Worm (Caenorhabditis elegans): ENCODE data around the gene H25P19.1.

H25P19.1 gene

ce11 chrV:723895-724352 lies 36.4 kb downstream of the H25P19.1 start, which contains the start of gene fbxb-72 (continued):
- TF ChIP-seq let-607 (tag; optimal IDR thresholded peaks at IDR 0.05) (no peak), nfyb-1 (GFP tag; IDR thresholded peaks at IDR 0.05) (peak; percentile 88), fkh-3 (tag; optimal IDR thresholded peaks at IDR 0.05) (no peak), atf-7 (tag; optimal IDR thresholded peaks at IDR 0.05) (peak; percentile 66), nfya-1 (tag; optimal IDR thresholded peaks at IDR 0.05; ENCODE audit: borderline replicate concordance, insufficient read depth) (no peak), lin-35 (GFP tag; optimal IDR thresholded peaks at IDR 0.05) (peak in 1 of 3 experiments; percentile 77), F52B5.7 (tag; optimal IDR thresholded peaks at IDR 0.05) (peak; percentile 84), F57A8.1 (GFP tag; optimal IDR thresholded peaks at IDR 0.05) (peak; percentile 41), tbp1 (GFP tag; optimal IDR thresholded peaks at IDR 0.05) (peak; percentile 51), ama-1 (optimal IDR thresholded peaks at IDR 0.05) (peak; percentile 96), ama-1 (GFP tag; optimal IDR thresholded peaks at IDR 0.05) (no peak), attf-3 (GFP tag; conservative IDR thresholded peaks at IDR 0.05) (no peak), zim-3 (tag; optimal IDR thresholded peaks at IDR 0.05) (peak; percentile 46), ztf-18 (tag; optimal IDR thresholded peaks at IDR 0.05) (no peak), B0336.3 (GFP tag; IDR thresholded peaks at IDR 0.05) (peak; percentile 77), hmg-20 (GFP tag; IDR thresholded peaks at IDR 0.05) (0 out of 2 replicates have a peak, but pooled peaks have one; percentile 3), repo-1 (tag; optimal IDR thresholded peaks at IDR 0.05) (peak; percentile 90), sea-2 (GFP tag; IDR thresholded peaks at IDR 0.05) (0 out of 2 replicates have a peak, but pooled peaks have one; percentile 9), pha-4 (tag; optimal IDR thresholded peaks at IDR 0.05) (peak; percentile 94), madf-3 (GFP tag; IDR thresholded peaks at IDR 0.05) (0 out of 2 replicates have a peak, but pooled peaks have one; percentile 9), snpc-1.3 (tag; optimal IDR thresholded peaks at IDR 0.05; ENCODE audit: insufficient read depth) (peak; percentile 64), nhr-120 (GFP tag; IDR thresholded peaks at IDR 0.05) (0 out of 2 replicates have a peak, but pooled peaks have one; percentile 59), snpc-4 (GFP tag; optimal IDR thresholded peaks at IDR 0.05) (no peak), snpc-4 (tag; optimal IDR thresholded peaks at IDR 0.05) (peak in 3 of 4 experiments; percentile 1 to 41 (median 34)), lag-1 (GFP tag; IDR thresholded peaks at IDR 0.05) (no peak), B0035.1 (tag; optimal IDR thresholded peaks at IDR 0.05) (peak; percentile 71), chd-7 (tag; optimal IDR thresholded peaks at IDR 0.05) (peak; percentile 77), cebp-1 (GFP tag; IDR thresholded peaks at IDR 0.05) (peak; percentile 73), cebp-1 (tag; optimal IDR thresholded peaks at IDR 0.05) (peak; percentile 89), unc-62 (GFP tag; optimal IDR thresholded peaks at IDR 0.05) (no peak), dpl-1 (GFP tag; optimal IDR thresholded peaks at IDR 0.05) (no peak)

- TF ChIP-seq ztf-28 (GFP tag; IDR thresholded peaks at IDR 0.05): peak; percentile 48; the same call in 1 of the 2 replicates
- no peak for TF ChIP-seq madf-8 (GFP tag; conservative IDR thresholded peaks at IDR 0.05)
- 0 out of 2 replicates have a peak, but pooled peaks have one; percentile 6 for TF ChIP-seq Y53F4B.3 (GFP tag; IDR thresholded peaks at IDR 0.05)
- peak in 1 of 3 experiments; percentile 43 for TF ChIP-seq lin-35 (GFP tag; optimal IDR thresholded peaks at IDR 0.05)
- no peak for TF ChIP-seq D2030.7 (GFP tag; IDR thresholded peaks at IDR 0.05)
- peak; percentile 18 for TF ChIP-seq nhr-90 (tag; optimal IDR thresholded peaks at IDR 0.05)
- peak; percentile 54 for TF ChIP-seq zim-3 (tag; optimal IDR thresholded peaks at IDR 0.05)
- TF ChIP-seq repo-1 (tag; optimal IDR thresholded peaks at IDR 0.05): peak; percentile 61
- TF ChIP-seq pha-4 (tag; optimal IDR thresholded peaks at IDR 0.05): no peak
- no peak for TF ChIP-seq T26A5.8 (tag; optimal IDR thresholded peaks at IDR 0.05)
- peak; percentile 75 for TF ChIP-seq zfh-2 (GFP tag; conservative IDR thresholded peaks at IDR 0.05)
- TF ChIP-seq ccch-3 (GFP tag; optimal IDR thresholded peaks at IDR 0.05): peak; percentile 28
- TF ChIP-seq B0336.3 (GFP tag; IDR thresholded peaks at IDR 0.05): peak; percentile 6
- TF ChIP-seq egrh-3 (GFP tag; IDR thresholded peaks at IDR 0.05): peak; percentile 62; the same call in 1 of the 2 replicates
- TF ChIP-seq lin-26 (GFP tag; IDR thresholded peaks at IDR 0.05): peak; percentile 60
- peak; percentile 22 for TF ChIP-seq snpc-3.4 (tag; optimal IDR thresholded peaks at IDR 0.05)
Observed at ce11 chrV:724470-724890, 37.0 kb downstream of the H25P19.1 start.
